Fruit fly (Drosophila melanogaster): Measurements from ENCODE around the gene CG7386.

DNA sequence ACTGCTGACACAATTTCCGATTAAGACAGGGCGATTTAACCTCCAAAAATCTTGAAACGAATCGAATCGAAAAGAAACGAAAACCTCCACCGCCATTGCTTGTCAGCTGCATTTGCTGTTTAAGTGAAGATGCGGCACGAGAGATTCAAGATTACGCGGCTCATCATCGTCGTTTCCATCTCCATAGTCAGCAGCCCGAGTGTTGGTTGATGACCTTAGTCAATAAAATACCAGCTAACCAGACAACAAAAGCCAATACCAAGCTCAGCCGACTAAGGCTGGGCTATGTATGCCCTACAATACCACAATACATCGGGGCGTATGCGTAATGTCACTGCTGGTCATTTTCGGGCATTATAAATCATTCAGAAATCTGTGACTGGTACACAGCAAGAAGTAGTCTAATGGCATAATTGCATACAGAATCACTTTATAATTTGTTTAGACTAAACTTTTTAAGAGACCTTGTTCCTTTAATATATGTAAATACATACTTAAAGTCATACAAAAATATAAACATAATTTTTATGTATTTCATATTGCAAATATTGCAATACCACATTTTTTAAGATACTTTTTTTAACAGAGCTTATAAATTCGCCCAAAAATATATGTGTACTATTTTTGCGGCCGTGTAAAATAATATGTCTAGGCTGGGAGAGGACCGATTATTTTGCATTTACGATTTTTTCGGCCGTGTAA, 48.6 kb upstream of the CG7386 start:
- TF ChIP-seq CG7368 (GFP tag; optimal IDR thresholded peaks at IDR 0.05) (no peak), CG32006 (GFP tag; optimal IDR thresholded peaks at IDR 0.05) (no peak), Gug (GFP tag; IDR thresholded peaks at IDR 0.05) (no peak), Eip93F (GFP tag; optimal IDR thresholded peaks at IDR 0.05) (no peak), Sox14 (GFP tag; optimal IDR thresholded peaks at IDR 0.05) (no peak)

Measured in whole organism, prepupa.